Fruit fly (Drosophila melanogaster): ENCODE measurements around the gene MCTS1.

Gene MCTS1

DNA sequence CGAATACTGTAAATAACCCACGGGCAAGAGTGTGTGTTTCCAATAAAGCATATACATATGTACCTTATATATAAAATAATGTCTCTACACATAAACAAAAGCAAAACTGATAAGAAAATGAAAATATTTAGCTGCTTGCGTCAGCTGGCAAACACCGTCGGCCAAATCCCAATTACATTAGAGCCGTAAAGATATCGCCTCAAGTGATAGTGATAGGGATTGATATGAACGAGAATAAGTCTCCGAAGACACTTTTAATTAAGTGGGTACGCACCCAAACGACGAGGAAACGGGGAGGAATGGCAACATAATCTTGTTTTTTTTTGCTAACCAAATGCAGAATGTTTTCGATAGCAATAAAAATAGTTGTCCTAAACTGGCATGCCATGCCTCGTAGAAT lies 26.8 kb downstream of the MCTS1 start:
- TF ChIP-seq noc (tag; optimal IDR thresholded peaks at IDR 0.05), result no peak

DNA sequence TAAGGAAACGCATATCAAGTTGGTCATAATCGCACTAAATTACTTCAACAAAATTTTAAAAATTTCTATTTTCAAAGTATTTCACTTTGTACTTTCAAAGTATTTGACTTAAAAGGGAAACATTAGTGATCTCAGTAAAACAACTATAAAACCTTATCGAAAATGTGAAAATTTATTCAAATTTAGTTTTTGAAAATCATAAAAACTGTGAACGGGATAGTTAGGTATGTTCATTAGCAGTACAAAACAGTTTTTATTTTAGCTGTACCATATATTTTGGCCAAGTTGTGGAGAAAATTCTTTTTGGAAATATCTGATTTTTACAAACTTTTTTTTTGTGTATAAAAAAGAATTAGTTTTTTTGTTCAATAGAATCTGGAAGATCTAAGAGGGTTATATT lies 28.6 kb downstream of the MCTS1 start, which contains the start of gene CG43115:
Gene CG43115, minus strand, starts transcription at position 101 of the 400 bp plus-strand sequence.
- no peak for TF ChIP-seq noc (tag; optimal IDR thresholded peaks at IDR 0.05)

DNA sequence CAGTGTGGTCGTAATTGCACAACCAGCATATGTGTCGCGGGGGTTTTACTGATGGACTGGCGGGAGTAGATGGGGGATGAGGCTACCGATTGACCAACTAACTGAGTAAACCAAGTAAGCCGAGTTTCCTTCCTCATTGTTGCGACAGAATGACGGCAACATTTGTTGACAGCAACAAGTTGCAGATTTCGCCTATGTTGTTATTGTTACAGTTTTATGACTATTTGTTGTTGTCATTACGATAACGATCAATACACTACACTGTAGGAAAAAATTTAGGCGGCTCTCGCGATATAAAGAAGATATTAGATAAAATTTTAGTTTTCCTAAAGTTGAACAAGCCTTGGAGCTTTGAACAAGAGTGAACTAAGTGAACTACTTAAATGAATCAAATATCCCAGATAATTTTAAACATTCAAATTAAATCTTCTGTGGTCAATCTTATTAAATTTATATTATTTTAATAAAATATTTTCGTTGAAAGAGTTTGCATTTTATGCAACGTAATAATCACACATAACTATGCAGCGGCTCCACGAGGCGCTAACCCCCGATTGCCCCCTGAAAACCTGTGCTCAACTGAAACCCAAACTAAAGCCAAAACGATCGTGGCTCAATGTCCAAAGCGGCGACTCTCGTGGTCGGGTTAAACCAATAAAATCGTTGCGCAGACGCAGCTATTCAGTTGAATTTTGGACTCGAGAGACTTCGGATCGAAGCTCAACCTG lies 29.8 kb downstream of the MCTS1 start, which contains the start of gene CG5928:
Gene CG5928, plus strand, starts transcription at position 678 of the 728 bp plus-strand sequence.
- no peak for TF ChIP-seq noc (tag; optimal IDR thresholded peaks at IDR 0.05)

DNA sequence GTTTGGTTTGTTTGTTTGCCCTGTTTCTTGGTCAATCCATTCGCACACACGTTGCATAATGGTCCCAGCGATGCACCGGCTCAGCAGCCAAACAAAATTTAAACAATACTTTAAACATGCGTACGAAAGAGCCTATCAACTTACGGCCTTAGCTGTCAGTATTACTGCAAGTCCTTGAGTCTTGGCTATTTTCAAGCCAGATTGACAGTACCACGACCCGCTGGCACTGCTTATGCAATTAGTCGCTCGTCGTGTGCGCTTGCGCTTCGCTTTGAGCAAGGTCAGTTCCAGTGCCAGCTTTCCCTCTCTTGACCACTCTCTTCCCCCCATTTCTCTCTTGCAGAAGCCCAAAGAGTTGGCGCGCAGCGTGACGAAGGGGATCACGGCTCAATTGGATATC lies 31.0 kb downstream of the MCTS1 start:
- TF ChIP-seq noc (tag; optimal IDR thresholded peaks at IDR 0.05), result no peak

DNA sequence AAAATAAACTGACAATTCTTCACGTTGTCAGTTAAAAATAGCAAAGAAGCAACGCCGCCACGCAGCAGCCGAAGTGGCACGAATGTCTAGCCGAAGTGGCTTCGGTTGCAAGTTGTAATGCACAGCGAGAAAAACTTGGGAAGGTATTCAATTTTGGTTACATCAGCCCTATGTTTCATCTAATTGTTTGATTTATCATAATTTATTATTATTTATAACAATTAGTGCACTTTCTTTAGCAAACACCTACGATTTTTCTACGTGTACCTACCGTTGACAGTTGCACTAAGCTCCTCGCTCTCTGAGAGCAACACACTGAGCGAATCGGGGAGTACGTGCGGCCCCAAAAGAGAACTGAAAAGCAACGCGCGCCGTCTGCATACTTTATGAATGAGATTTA lies 37.2 kb downstream of the MCTS1 start, which contains the start of gene Tsp5D:
Gene Tsp5D, minus strand, starts transcription at position 13 of the 400 bp plus-strand sequence.
- TF ChIP-seq noc (tag; optimal IDR thresholded peaks at IDR 0.05), result peak; percentile 16

DNA sequence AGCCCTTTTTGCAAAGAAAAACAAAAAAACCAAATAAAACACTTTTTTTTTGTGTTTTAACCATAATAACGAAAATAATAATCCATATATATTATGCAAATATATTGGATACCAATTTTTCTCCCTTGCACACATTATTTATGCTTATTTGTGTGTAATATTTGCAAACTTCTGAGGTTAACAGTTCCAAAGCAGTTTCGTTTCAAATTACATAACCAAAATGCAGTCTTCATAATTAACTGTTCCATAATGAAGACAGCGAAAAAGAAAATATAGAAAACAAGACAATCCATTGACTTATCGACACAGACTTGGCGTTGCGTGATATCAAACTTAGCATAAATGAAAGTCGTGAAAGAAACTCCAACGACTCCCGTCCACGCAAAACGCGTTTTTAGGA lies 37.9 kb downstream of the MCTS1 start:
- TF ChIP-seq noc (tag; optimal IDR thresholded peaks at IDR 0.05), result no peak

DNA sequence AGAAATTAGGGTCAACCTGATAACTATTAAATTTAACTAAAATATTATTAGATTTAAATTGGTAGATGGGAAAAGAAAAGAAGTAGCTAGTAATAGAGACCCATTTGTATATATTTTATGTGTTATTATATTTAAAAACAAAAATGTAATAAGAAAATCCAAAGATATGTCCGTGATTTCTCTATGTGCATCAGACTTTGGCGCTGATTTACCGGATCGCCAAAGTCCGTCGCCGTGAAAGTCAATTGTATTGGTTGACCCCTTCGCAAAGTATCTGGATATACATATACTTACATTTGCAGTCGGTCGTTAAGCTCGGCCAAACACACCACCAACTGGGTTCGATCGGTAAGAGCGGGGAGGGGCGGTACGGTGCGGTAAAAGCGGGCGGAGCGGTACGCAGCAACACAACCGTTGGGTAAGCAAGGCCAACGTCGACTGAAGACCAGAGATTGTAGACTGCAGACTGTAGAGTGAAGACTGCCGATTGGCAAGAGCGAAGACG lies 39.4 kb downstream of the MCTS1 start:
- peak; percentile 23 for TF ChIP-seq noc (tag; optimal IDR thresholded peaks at IDR 0.05)

DNA sequence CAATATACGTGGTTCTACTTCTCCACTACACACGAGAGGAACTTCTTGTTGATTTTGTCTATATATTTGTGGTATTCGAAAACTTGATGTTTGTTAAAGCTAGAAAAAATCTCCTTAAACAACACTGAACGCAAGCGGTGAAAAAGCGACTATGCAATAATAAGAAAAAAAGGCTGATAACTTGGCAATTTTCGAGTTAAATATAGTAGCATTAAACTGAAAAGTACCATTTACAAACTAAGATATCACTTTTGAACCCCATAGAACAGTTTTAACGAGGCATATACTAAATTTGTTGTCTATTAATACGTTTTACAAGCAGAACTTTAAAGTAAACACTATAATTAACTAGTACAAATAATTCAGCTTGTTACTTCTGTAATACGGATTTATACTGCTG lies 40.0 kb downstream of the MCTS1 start, which contains the start of gene CG4666:
Gene CG4666, minus strand, starts transcription at position 101 of the 400 bp plus-strand sequence.
- TF ChIP-seq noc (tag; optimal IDR thresholded peaks at IDR 0.05), result no peak

DNA sequence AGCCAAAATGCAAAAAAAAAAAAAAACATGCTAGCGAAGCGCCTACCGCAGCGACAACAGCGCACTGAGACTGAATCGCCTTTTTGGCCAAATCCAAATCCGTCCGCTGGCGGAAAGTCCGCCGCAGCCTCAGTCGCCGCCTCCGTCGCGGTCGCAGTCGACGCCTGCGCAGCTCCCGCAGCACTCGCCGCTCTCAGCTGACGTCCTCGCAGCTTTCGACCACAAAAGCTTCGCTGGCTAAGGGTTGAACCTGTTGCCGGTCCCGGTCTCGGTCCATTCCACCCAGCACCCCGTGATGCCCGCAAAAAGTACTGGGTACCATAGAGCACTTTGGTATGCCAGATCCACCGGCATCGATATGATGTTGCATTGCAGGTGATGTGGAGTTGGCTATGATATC lies 43.6 kb downstream of the MCTS1 start, which contains the start of gene CG4660:
Gene CG4660, minus strand, starts transcription at position 77 of the 400 bp plus-strand sequence.
- TF ChIP-seq noc (tag; optimal IDR thresholded peaks at IDR 0.05), result no peak
